Fruit fly (Drosophila melanogaster) whole organism, embryonic: ENCODE measurements around the gene Pop4.

Source experiments
- Ada2b ChIP-seq: fragments of 200-800 bp; sonication (Bioruptor generic); IDR thresholded peaks from 2 replicates; pipeline ENCODE4 v1.3.6; 2022; ENCODE audit warnings: missing biosample characterization, missing genetic modification characterization
- Atf-2 ChIP-seq: fragments of 200-800 bp; sonication (Bioruptor generic); optimal IDR thresholded peaks from 2 replicates; lab custom pipeline; 2016; ENCODE audit warnings: missing biosample characterization, missing genetic modification characterization
- B-H1 ChIP-seq: fragments of 200-800 bp; sonication (Bioruptor generic); IDR thresholded peaks from 3 replicates; pipeline ENCODE4 v1.3.6; 2022; ENCODE audit warnings: missing biosample characterization, missing genetic modification characterization
- CG10321 ChIP-seq: fragments of 200-800 bp; sonication (Bioruptor generic); IDR thresholded peaks from 2 replicates; pipeline ENCODE4 v1.3.6; 2022; ENCODE audit warnings: missing biosample characterization, missing genetic modification characterization
- CG11695 ChIP-seq: fragments of 200-800 bp; sonication (Bioruptor generic); IDR thresholded peaks from 3 replicates; pipeline ENCODE4 v1.3.6; 2022; ENCODE audit warnings: missing biosample characterization, missing genetic modification characterization
- CG11696 ChIP-seq: fragments of 200-800 bp; sonication (Bioruptor generic); IDR thresholded peaks from 2 replicates; pipeline ENCODE4 v1.3.6; 2022; ENCODE audit warnings: missing biosample characterization, missing genetic modification characterization
- CG12299 ChIP-seq: fragments of 200-800 bp; sonication (Bioruptor generic); optimal IDR thresholded peaks from 2 replicates; lab custom pipeline; 2018; ENCODE audit warnings: missing biosample characterization, mild to moderate bottlenecking, missing genetic modification characterization
- CG12942 ChIP-seq: fragments of 200-800 bp; sonication (Bioruptor generic); optimal IDR thresholded peaks from 3 replicates; lab custom pipeline; 2016; ENCODE audit warnings: missing biosample characterization, missing genetic modification characterization
- CG13624 ChIP-seq: fragments of 200-800 bp; sonication (Bioruptor generic); optimal IDR thresholded peaks from 2 replicates; lab custom pipeline; 2016; ENCODE audit warnings: missing biosample characterization, missing genetic modification characterization
- CG14014 ChIP-seq: fragments of 200-800 bp; sonication (Bioruptor generic); IDR thresholded peaks from 2 replicates; pipeline ENCODE4 v1.3.6; 2022; ENCODE audit warnings: missing biosample characterization, missing genetic modification characterization
- CG14441 ChIP-seq: fragments of 200-800 bp; sonication (Bioruptor generic); IDR thresholded peaks from 2 replicates; pipeline ENCODE4 v1.3.6; 2022; ENCODE audit warnings: missing biosample characterization, missing genetic modification characterization
- CG16863 ChIP-seq: fragments of 200-800 bp; sonication (Bioruptor generic); optimal IDR thresholded peaks from 3 replicates; lab custom pipeline; 2016; ENCODE audit warnings: missing biosample characterization, missing genetic modification characterization
- CG17612 ChIP-seq: fragments of 200-800 bp; sonication (Bioruptor generic); IDR thresholded peaks from 2 replicates; pipeline ENCODE4 v1.3.6; 2022; ENCODE audit warnings: missing biosample characterization, missing genetic modification characterization
- CG18764 ChIP-seq: fragments of 200-800 bp; sonication (Bioruptor generic); optimal IDR thresholded peaks from 3 replicates; lab custom pipeline; 2016; ENCODE audit warnings: missing biosample characterization, missing genetic modification characterization
- CG2116 ChIP-seq: fragments of 200-800 bp; sonication (Bioruptor generic); optimal IDR thresholded peaks from 3 replicates; lab custom pipeline; 2018; ENCODE audit warnings: missing biosample characterization, mild to moderate bottlenecking, missing genetic modification characterization
- CG31388 ChIP-seq: fragments of 200-800 bp; sonication (Bioruptor generic); optimal IDR thresholded peaks from 2 replicates; lab custom pipeline; 2016; ENCODE audit warnings: missing biosample characterization, missing genetic modification characterization
- CG3163 ChIP-seq: fragments of 200-800 bp; sonication (Bioruptor generic); optimal IDR thresholded peaks from 3 replicates; lab custom pipeline; 2016; ENCODE audit warnings: missing biosample characterization, missing genetic modification characterization
- CG4424 ChIP-seq: fragments of 200-800 bp; sonication (Bioruptor generic); optimal IDR thresholded peaks from 3 replicates; lab custom pipeline; 2016; ENCODE audit warnings: missing biosample characterization, missing genetic modification characterization
- CG6813 ChIP-seq: fragments of 200-800 bp; sonication (Bioruptor generic); optimal IDR thresholded peaks from 2 replicates; lab custom pipeline; 2017; ENCODE audit warnings: missing biosample characterization, missing genetic modification characterization, mild to moderate bottlenecking, moderate library complexity, missing genetic modification reagents
- CG7556 ChIP-seq: fragments of 200-800 bp; sonication (Bioruptor generic); optimal IDR thresholded peaks from 2 replicates; lab custom pipeline; 2017; ENCODE audit warnings: missing biosample characterization, mild to moderate bottlenecking, missing genetic modification characterization
- Chrac-16 ChIP-seq: fragments of 200-800 bp; sonication (Bioruptor generic); optimal IDR thresholded peaks from 3 replicates; lab custom pipeline; 2016; ENCODE audit warnings: missing biosample characterization, missing genetic modification characterization
- Dfd ChIP-seq, 2 experiments: fragments of >200 bp; optimal IDR thresholded peaks; 2 replicates each; lab custom pipeline; 2017; ENCODE audit warnings: missing biosample characterization in 2 of 2, missing genetic modification characterization in 2 of 2
- Dref ChIP-seq: fragments of 200-800 bp; sonication (Bioruptor generic); IDR thresholded peaks from 2 replicates; pipeline ENCODE4 v1.3.6; 2022; ENCODE audit warnings: missing biosample characterization, missing genetic modification characterization
- E2f1 ChIP-seq: fragments of 200-800 bp; sonication (Bioruptor generic); IDR thresholded peaks from 2 replicates; pipeline ENCODE4 v1.3.6; 2022; ENCODE audit warnings: missing biosample characterization, missing genetic modification characterization
- Ets65A ChIP-seq: fragments of 200-800 bp; sonication (Bioruptor generic); peaks from one replicate; lab custom pipeline; 2016; ENCODE audit warnings: missing biosample characterization, missing genetic modification characterization
- Fer2 ChIP-seq: fragments of 200-800 bp; sonication (Bioruptor generic); optimal IDR thresholded peaks from 2 replicates; lab custom pipeline; 2018; ENCODE audit warnings: missing biosample characterization, mild to moderate bottlenecking, missing genetic modification characterization, moderate library complexity
- HLH3B ChIP-seq: fragments of 200-800 bp; sonication (Bioruptor generic); IDR thresholded peaks from 2 replicates; pipeline ENCODE4 v1.3.6; 2022; ENCODE audit warnings: missing biosample characterization, missing genetic modification characterization
- Kr ChIP-seq: fragments of 200-800 bp; sonication (Bioruptor generic); optimal IDR thresholded peaks from 2 replicates; lab custom pipeline; 2017; ENCODE audit warnings: missing biosample characterization, mild to moderate bottlenecking, missing genetic modification characterization
- Mes4 ChIP-seq: fragments of 200-800 bp; sonication (Bioruptor generic); optimal IDR thresholded peaks from 2 replicates; lab custom pipeline; 2016; ENCODE audit warnings: missing biosample characterization, missing genetic modification characterization
- NC2α ChIP-seq: fragments of 200-800 bp; sonication (Bioruptor generic); optimal IDR thresholded peaks from 2 replicates; lab custom pipeline; 2016; ENCODE audit warnings: missing biosample characterization, missing genetic modification characterization
- NK7.1 ChIP-seq: fragments of 200-800 bp; sonication (Bioruptor generic); optimal IDR thresholded peaks from 3 replicates; lab custom pipeline; 2016; ENCODE audit warnings: missing biosample characterization, missing genetic modification characterization
- Nf-YA ChIP-seq: fragments of 200-800 bp; sonication (Bioruptor generic); IDR thresholded peaks from 2 replicates; pipeline ENCODE4 v1.3.6; 2022; ENCODE audit warnings: missing biosample characterization, missing genetic modification characterization
- Oli ChIP-seq: fragments of 200-800 bp; sonication (Bioruptor generic); optimal IDR thresholded peaks from 2 replicates; lab custom pipeline; 2018; ENCODE audit warnings: missing biosample characterization, mild to moderate bottlenecking, missing genetic modification characterization, moderate library complexity
- Poxn ChIP-seq: fragments of 200-800 bp; sonication (Bioruptor generic); IDR thresholded peaks from 2 replicates; pipeline ENCODE4 v1.3.6; 2022; ENCODE audit warnings: missing biosample characterization, missing genetic modification characterization
- Scr ChIP-seq: fragments of 200-800 bp; sonication (Bioruptor generic); IDR thresholded peaks from 2 replicates; pipeline ENCODE4 v1.3.6; 2022; ENCODE audit warnings: missing biosample characterization, missing genetic modification characterization; ENCODE audit not compliant: partially characterized antibody
- aop ChIP-seq: fragments of 200-800 bp; sonication (Bioruptor generic); IDR thresholded peaks from 2 replicates; pipeline ENCODE4 v1.3.6; 2022; ENCODE audit warnings: missing biosample characterization, missing genetic modification characterization
- chif ChIP-seq, 2 experiments: fragments of 200-800 bp; sonication (Bioruptor generic); optimal IDR thresholded peaks; 3 replicates each; lab custom pipeline; 2016; ENCODE audit warnings: missing biosample characterization in 2 of 2, missing genetic modification characterization in 2 of 2
- dmrt99B ChIP-seq: fragments of 200-800 bp; sonication (Bioruptor generic); optimal IDR thresholded peaks from 2 replicates; lab custom pipeline; 2018; ENCODE audit warnings: missing biosample characterization, mild to moderate bottlenecking, missing genetic modification characterization, moderate library complexity
- gcm2 ChIP-seq: fragments of 200-800 bp; sonication (Bioruptor generic); optimal IDR thresholded peaks from 2 replicates; lab custom pipeline; 2016; ENCODE audit warnings: missing biosample characterization, missing genetic modification characterization
- gem ChIP-seq: fragments of 200-800 bp; sonication (Bioruptor generic); optimal IDR thresholded peaks from 2 replicates; lab custom pipeline; 2019; ENCODE audit warnings: missing biosample characterization, mild to moderate bottlenecking, missing genetic modification characterization, moderate library complexity
- h ChIP-seq: fragments of >200 bp; optimal IDR thresholded peaks from 2 replicates; lab custom pipeline; 2017
- maf-S ChIP-seq: fragments of 200-800 bp; sonication (Bioruptor generic); optimal IDR thresholded peaks from 2 replicates; lab custom pipeline; 2016; ENCODE audit warnings: missing biosample characterization, missing genetic modification characterization
- nerfin-1 ChIP-seq: fragments of 200-800 bp; sonication (Bioruptor generic); optimal IDR thresholded peaks from 3 replicates; lab custom pipeline; 2019; ENCODE audit warnings: missing biosample characterization, mild to moderate bottlenecking, missing genetic modification characterization, moderate library complexity
- pfk ChIP-seq: fragments of 200-800 bp; sonication (Bioruptor generic); optimal IDR thresholded peaks from 2 replicates; lab custom pipeline; 2018; ENCODE audit warnings: missing biosample characterization, mild to moderate bottlenecking, missing genetic modification characterization, moderate library complexity
- pita ChIP-seq: fragments of 200-800 bp; sonication (Bioruptor generic); optimal IDR thresholded peaks from 2 replicates; lab custom pipeline; 2017; ENCODE audit warnings: missing biosample characterization, mild to moderate bottlenecking, missing genetic modification characterization
- pros ChIP-seq: fragments of 200-800 bp; sonication (Bioruptor generic); optimal IDR thresholded peaks from 3 replicates; lab custom pipeline; 2019; ENCODE audit warnings: missing biosample characterization, mild to moderate bottlenecking, missing genetic modification characterization, moderate library complexity
- salm ChIP-seq: fragments of 200-800 bp; sonication (Bioruptor generic); optimal IDR thresholded peaks from 2 replicates; lab custom pipeline; 2018; ENCODE audit warnings: missing biosample characterization, mild to moderate bottlenecking, missing genetic modification characterization
- shn ChIP-seq: fragments of 200-800 bp; sonication (Bioruptor generic); optimal IDR thresholded peaks from 3 replicates; lab custom pipeline; 2016; ENCODE audit warnings: missing biosample characterization, missing genetic modification characterization
- sqz ChIP-seq: fragments of 200-800 bp; sonication (Bioruptor generic); optimal IDR thresholded peaks from 3 replicates; lab custom pipeline; 2018; ENCODE audit warnings: missing biosample characterization, mild to moderate bottlenecking, missing genetic modification characterization
- stc ChIP-seq: fragments of 200-800 bp; sonication (Bioruptor generic); IDR thresholded peaks from 2 replicates; pipeline ENCODE4 v1.3.6; 2022; ENCODE audit warnings: missing biosample characterization, missing genetic modification characterization
- vvl ChIP-seq: fragments of 200-800 bp; sonication (Bioruptor generic); IDR thresholded peaks from 2 replicates; pipeline ENCODE4 v1.3.6; 2022; ENCODE audit warnings: missing biosample characterization, missing genetic modification characterization
- wek ChIP-seq: fragments of 200-800 bp; sonication (Bioruptor generic); optimal IDR thresholded peaks from 3 replicates; lab custom pipeline; 2018; ENCODE audit warnings: missing biosample characterization, mild to moderate bottlenecking, missing genetic modification characterization, moderate library complexity

The Pop4 gene

dm6 chr3L:7976081-7976483, 2.4 kb downstream of the Pop4 start, which contains the start of the genes HP4 and CG8209 (continued):
- peak; percentile 49; the same call in 1 of the 2 replicates for TF ChIP-seq Nf-YA (GFP tag; lab: Robert Waterston, UW)
- TF ChIP-seq CG6813 (GFP tag; lab: Kevin White, UChicago) = peak; percentile 63
- TF ChIP-seq CG11695 (GFP tag; lab: Robert Waterston, UW) = peak; percentile 75
- TF ChIP-seq CG3163 (GFP tag; lab: Kevin White, UChicago) = peak; percentile 39
- TF ChIP-seq CG18764 (GFP tag; lab: Kevin White, UChicago) = peak; percentile 61
- peak; percentile 69 for TF ChIP-seq CG14014 (GFP tag; lab: Robert Waterston, UW)
- TF ChIP-seq Atf-2 (GFP tag; lab: Kevin White, UChicago) = peak; percentile 36
- peak; percentile 97 for TF ChIP-seq Scr (GFP tag; lab: Robert Waterston, UW)
- TF ChIP-seq NC2α (GFP tag; lab: Kevin White, UChicago) = no peak
- TF ChIP-seq nerfin-1 (tag; lab: Kevin White, UChicago) = peak; percentile 61
- no peak for TF ChIP-seq CG17612 (GFP tag; lab: Robert Waterston, UW)
- TF ChIP-seq Mes4 (GFP tag; lab: Kevin White, UChicago) = no peak
- TF ChIP-seq CG2116 (GFP tag; lab: Kevin White, UChicago) = peak; percentile 78
- TF ChIP-seq CG7556 = peak; percentile 83
- TF ChIP-seq CG4424 = peak; percentile 84
- peak; percentile 59 for TF ChIP-seq salm (tag; lab: Kevin White, UChicago)
- TF ChIP-seq CG31388 (GFP tag; lab: Kevin White, UChicago) = no peak
- TF ChIP-seq Oli (tag; lab: Kevin White, UChicago) = peak; percentile 72
- TF ChIP-seq wek (GFP tag; lab: Kevin White, UChicago) = no peak
- TF ChIP-seq gcm2 = peak; percentile 52
- no peak for TF ChIP-seq Dfd (GFP tag; optimal IDR thresholded peaks at IDR 0.05; lab: Kevin White, UChicago)
- peak; percentile 70 for TF ChIP-seq Dref (GFP tag; lab: Robert Waterston, UW)
- peak; percentile 87 for TF ChIP-seq stc (GFP tag; lab: Robert Waterston, UW)
- TF ChIP-seq pfk (GFP tag; lab: Kevin White, UChicago) = peak; percentile 18
- TF ChIP-seq pros (GFP tag; lab: Kevin White, UChicago) = no peak
- TF ChIP-seq CG11696 (GFP tag; lab: Robert Waterston, UW) = peak; percentile 58
- no peak for TF ChIP-seq maf-S (GFP tag; lab: Kevin White, UChicago)
- peak; percentile 93 for TF ChIP-seq gem (tag; lab: Kevin White, UChicago)
- TF ChIP-seq NK7.1 = peak; percentile 42
- peak; percentile 50 for TF ChIP-seq CG13624 (GFP tag; lab: Kevin White, UChicago)
- TF ChIP-seq aop = peak; percentile 37; the same call in 1 of the 2 replicates
- peak; percentile 76 for TF ChIP-seq Ada2b (GFP tag; lab: Robert Waterston, UW)
- peak; percentile 21; the same call in 1 of the 2 replicates for TF ChIP-seq CG10321
- TF ChIP-seq CG12942 (GFP tag; lab: Kevin White, UChicago) = peak; percentile 73
- TF ChIP-seq B-H1 (GFP tag; lab: Robert Waterston, UW) = peak; percentile 75; the same call in 2 of the 3 replicates
- TF ChIP-seq Poxn (GFP tag; lab: Robert Waterston, UW) = peak; percentile 21; the same call in 1 of the 2 replicates
- TF ChIP-seq CG16863 (GFP tag; lab: Kevin White, UChicago) = peak; percentile 18
- TF ChIP-seq Ets65A = peak; percentile 97
- peak in 1 of 2 experiments; percentile 36 for TF ChIP-seq chif (GFP tag; optimal IDR thresholded peaks at IDR 0.05; lab: Kevin White, UChicago)
- TF ChIP-seq Fer2 (tag; lab: Kevin White, UChicago) = peak; percentile 79
- TF ChIP-seq CG14441 (GFP tag; lab: Robert Waterston, UW) = peak; percentile 84
- TF ChIP-seq HLH3B = peak; percentile 84
- peak; percentile 63 for TF ChIP-seq CG12299
- TF ChIP-seq pita (GFP tag; lab: Kevin White, UChicago) = no peak
- TF ChIP-seq sqz (GFP tag; lab: Kevin White, UChicago) = peak; percentile 48
- peak; percentile 95 for TF ChIP-seq vvl (GFP tag; lab: Robert Waterston, UW)
- TF ChIP-seq E2f1 = peak; percentile 89
- no peak for TF ChIP-seq Kr
- peak; percentile 80 for TF ChIP-seq dmrt99B (tag; lab: Kevin White, UChicago)
- peak; percentile 35 for TF ChIP-seq shn (GFP tag; lab: Kevin White, UChicago)
- TF ChIP-seq h = no peak
- peak; percentile 76 for TF ChIP-seq Chrac-16 (GFP tag; lab: Kevin White, UChicago)
